Worm (Caenorhabditis elegans): ENCODE measurements around the gene fbxb-24.

DNA sequence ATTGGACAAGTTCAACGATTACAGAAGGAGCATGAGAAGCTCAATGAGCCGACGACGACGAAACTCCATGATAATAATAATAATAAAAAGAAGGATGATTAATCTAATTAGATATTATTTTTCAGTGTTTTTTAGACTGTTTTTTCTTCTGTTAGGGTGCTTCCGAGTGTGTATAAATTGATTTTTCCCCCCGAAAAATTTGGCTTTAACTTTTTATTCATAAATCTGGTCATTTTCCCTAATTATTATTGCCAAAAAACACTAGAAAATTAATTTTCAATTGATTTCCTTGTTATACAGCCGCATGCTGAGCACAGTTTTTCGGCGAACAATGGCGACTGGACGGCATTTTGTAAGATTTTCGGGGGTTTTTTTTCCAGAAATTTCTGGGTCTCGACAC, 14.8 kb downstream of the fbxb-24 start, which contains the start of gene nft-1:
- TF ChIP-seq ztf-11 (tag; optimal IDR thresholded peaks at IDR 0.05) (no peak), lsy-2 (tag; optimal IDR thresholded peaks at IDR 0.05) (no peak), arid-1 (GFP tag; conservative IDR thresholded peaks at IDR 0.05) (no peak), tag-97 (GFP tag; IDR thresholded peaks at IDR 0.05) (no peak)

Data from whole organism, L4 larva.